Fruit fly (Drosophila melanogaster): ENCODE data around the gene CG5938.

CG5938 gene

DNA sequence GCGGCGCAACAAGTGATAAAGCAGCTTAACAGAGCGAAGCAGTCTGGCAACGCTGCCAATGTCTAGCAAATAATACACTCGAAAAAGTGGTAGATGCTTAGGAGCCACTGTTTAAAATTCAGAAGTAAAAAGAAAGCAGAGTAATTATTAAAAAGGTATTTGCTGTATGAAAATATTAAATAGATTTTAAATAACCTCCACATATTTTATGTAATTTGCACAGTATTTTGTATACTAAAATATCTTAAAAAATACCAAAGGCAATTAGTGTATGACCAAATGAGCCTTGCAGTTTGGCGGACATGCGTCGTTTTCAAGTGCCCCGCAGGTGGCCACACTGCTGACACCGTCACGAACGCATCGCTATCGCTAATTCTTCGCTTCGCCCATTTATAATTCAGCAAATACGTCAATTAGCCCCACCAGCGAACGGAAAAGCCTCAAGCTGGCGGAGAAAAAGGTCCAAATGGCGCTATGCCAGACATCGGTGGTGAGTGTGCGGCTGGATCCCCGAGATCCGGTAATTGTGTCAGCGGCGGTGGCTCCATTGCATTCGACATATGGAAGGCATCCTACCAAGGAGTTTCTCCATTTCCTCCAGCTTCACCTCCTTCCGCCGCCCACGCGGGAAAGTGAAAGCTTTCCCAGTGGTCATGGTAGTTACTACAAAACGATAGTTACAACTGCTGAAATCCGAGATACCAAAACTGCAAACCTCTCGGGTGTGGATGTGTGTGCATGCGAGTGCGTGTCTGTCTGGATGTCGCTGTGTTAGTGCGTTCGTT lies 21.3 kb upstream of the CG5938 start, which contains the start of gene pll (continued):
- TF ChIP-seq Smox (GFP tag; optimal IDR thresholded peaks at IDR 0.05) (peak; percentile 78), Eip93F (GFP tag; optimal IDR thresholded peaks at IDR 0.05) (peak; percentile 58), lz (GFP tag; optimal IDR thresholded peaks at IDR 0.05) (peak; percentile 80), CG34406 (GFP tag; optimal IDR thresholded peaks at IDR 0.05) (peak; percentile 69), Gug (GFP tag; IDR thresholded peaks at IDR 0.05) (peak; percentile 74), pdm3 (GFP tag; optimal IDR thresholded peaks at IDR 0.05) (no peak), eg (GFP tag; IDR thresholded peaks at IDR 0.05) (peak; percentile 96), ss (GFP tag; optimal IDR thresholded peaks at IDR 0.05) (no peak), CG15336 (GFP tag; IDR thresholded peaks at IDR 0.05) (peak; percentile 80), CG3032 (tag; optimal IDR thresholded peaks at IDR 0.05) (peak; percentile 80)

DNA sequence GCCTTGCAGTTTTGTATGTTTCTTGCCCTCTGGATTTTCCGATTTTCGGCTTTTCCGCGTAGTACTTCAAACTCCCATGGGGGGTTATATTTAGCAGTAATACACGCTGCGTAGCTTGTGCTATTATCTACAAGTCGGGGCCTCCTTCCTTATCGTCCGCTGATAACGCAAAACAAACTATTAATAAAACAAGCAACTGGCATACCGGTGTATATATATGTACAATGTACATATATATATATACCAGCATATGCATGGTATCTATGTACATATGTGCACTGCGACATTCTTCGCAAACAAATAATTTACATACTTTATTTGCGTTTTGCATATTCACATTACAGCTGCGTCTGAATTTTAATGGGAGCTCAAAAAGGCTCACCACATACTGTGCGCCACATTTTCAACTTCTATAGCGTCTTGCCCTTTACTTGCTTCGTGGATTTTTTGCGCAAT lies 20.6 kb upstream of the CG5938 start:
- TF ChIP-seq OdsH (GFP tag; optimal IDR thresholded peaks at IDR 0.05): no peak
- TF ChIP-seq ss (GFP tag; optimal IDR thresholded peaks at IDR 0.05): no peak
- no peak for TF ChIP-seq lz (GFP tag; optimal IDR thresholded peaks at IDR 0.05)
- TF ChIP-seq CG11762 (GFP tag; optimal IDR thresholded peaks at IDR 0.05; ENCODE audit: insufficient read depth): no peak
- TF ChIP-seq fkh (GFP tag; optimal IDR thresholded peaks at IDR 0.05): peak; percentile 47
- TF ChIP-seq Eip78C (GFP tag): peak; percentile 42
- no peak for TF ChIP-seq cyc (GFP tag; optimal IDR thresholded peaks at IDR 0.05)
- no peak for TF ChIP-seq CG9139 (GFP tag; optimal IDR thresholded peaks at IDR 0.05)
- no peak for TF ChIP-seq CG11294 (GFP tag; IDR thresholded peaks at IDR 0.05)
- TF ChIP-seq CG1621 (tag; optimal IDR thresholded peaks at IDR 0.05): no peak
- TF ChIP-seq acj6 (GFP tag; optimal IDR thresholded peaks at IDR 0.05): no peak
- no peak for TF ChIP-seq CG6854 (GFP tag; optimal IDR thresholded peaks at IDR 0.05)
- TF ChIP-seq Gug (GFP tag; IDR thresholded peaks at IDR 0.05): no peak

DNA sequence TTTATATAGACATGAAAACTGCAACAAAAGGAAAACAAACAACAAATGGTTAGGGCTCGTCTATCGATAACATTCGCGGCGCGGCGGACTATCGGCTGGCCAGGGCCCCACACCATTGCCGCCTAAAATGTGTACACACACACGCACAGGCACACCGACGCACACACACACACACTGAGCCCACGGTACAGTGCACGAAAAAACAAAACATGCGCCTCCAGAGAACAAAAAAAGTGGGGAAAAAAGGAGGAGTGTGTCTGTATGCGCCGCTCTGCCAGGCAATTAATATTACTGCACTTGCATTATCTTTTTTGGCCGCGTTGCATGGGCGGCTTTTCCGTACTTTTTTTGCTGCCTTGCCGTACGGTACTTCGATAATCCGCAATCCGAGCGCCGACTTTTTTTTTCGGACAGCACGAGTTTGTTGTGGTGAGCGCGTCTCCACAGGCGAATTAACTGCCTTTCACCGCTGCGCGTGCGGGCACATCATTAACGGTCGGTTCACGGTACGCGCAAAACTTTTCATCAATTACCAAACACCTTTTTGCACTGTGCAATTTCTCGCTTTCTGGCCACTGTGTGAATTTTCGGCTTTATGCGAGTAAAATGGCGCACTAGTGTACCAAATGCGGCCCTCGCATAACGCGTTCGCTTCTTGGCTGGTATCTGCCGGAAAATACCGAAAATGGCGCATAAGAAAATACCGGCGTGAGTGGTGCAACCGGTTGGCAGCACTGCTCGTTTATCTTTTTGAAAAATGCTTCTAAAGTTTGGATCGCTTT lies 11.0 kb upstream of the CG5938 start, which contains the start of gene woc:
Gene woc, minus strand, starts transcription at position 622 of the 782 bp plus-strand sequence.
- peak; percentile 4 for TF ChIP-seq Hr38 (GFP tag; optimal IDR thresholded peaks at IDR 0.05)
- TF ChIP-seq esn (GFP tag; optimal IDR thresholded peaks at IDR 0.05): peak; percentile 84
- peak; percentile 77 for TF ChIP-seq CG8319 (GFP tag; optimal IDR thresholded peaks at IDR 0.05)
- TF ChIP-seq CG6276 (GFP tag; optimal IDR thresholded peaks at IDR 0.05): peak; percentile 88
- TF ChIP-seq Ets21C (GFP tag; optimal IDR thresholded peaks at IDR 0.05): peak; percentile 27
- TF ChIP-seq CG32006 (GFP tag; optimal IDR thresholded peaks at IDR 0.05): peak; percentile 92
- peak; percentile 77 for TF ChIP-seq CG7368 (GFP tag; optimal IDR thresholded peaks at IDR 0.05)
- peak; percentile 60 for TF ChIP-seq Ets96B (tag; optimal IDR thresholded peaks at IDR 0.05)
- peak; percentile 50 for TF ChIP-seq CG6854 (GFP tag; optimal IDR thresholded peaks at IDR 0.05)
- TF ChIP-seq Sox102F (GFP tag; optimal IDR thresholded peaks at IDR 0.05): no peak
- peak; percentile 83 for TF ChIP-seq CG8119 (GFP tag; IDR thresholded peaks at IDR 0.05)
- TF ChIP-seq CG11294 (GFP tag; IDR thresholded peaks at IDR 0.05): peak; percentile 73
- TF ChIP-seq fd59A (GFP tag; optimal IDR thresholded peaks at IDR 0.05): peak; percentile 70
- peak; percentile 77 for TF ChIP-seq Gug (GFP tag; IDR thresholded peaks at IDR 0.05)
- no peak for TF ChIP-seq svp (GFP tag)
- peak; percentile 82 for TF ChIP-seq lz (GFP tag; optimal IDR thresholded peaks at IDR 0.05)
- peak; percentile 87 for TF ChIP-seq net (GFP tag; optimal IDR thresholded peaks at IDR 0.05)
- no peak for TF ChIP-seq Met (GFP tag; optimal IDR thresholded peaks at IDR 0.05)
- TF ChIP-seq OdsH (GFP tag; optimal IDR thresholded peaks at IDR 0.05): peak; percentile 55
- peak; percentile 84 for TF ChIP-seq acj6 (GFP tag; optimal IDR thresholded peaks at IDR 0.05)
- TF ChIP-seq Eip78C (GFP tag): peak; percentile 93
- TF ChIP-seq CG31627 (GFP tag; optimal IDR thresholded peaks at IDR 0.05): peak; percentile 83
- TF ChIP-seq CG15336 (GFP tag; IDR thresholded peaks at IDR 0.05): peak; percentile 79
- TF ChIP-seq CG3032 (tag; optimal IDR thresholded peaks at IDR 0.05): peak; percentile 63
- TF ChIP-seq fd85E (GFP tag; optimal IDR thresholded peaks at IDR 0.05): peak; percentile 42
- TF ChIP-seq Hr4 (GFP tag; optimal IDR thresholded peaks at IDR 0.05): peak; percentile 38
- peak; percentile 68 for TF ChIP-seq dsx (GFP tag; optimal IDR thresholded peaks at IDR 0.05; ENCODE audit: poor library complexity, severe bottlenecking)
- TF ChIP-seq CG1621 (tag; optimal IDR thresholded peaks at IDR 0.05): peak; percentile 86
- peak; percentile 87 for TF ChIP-seq Sox14 (GFP tag; optimal IDR thresholded peaks at IDR 0.05)
- peak; percentile 86 for TF ChIP-seq CG3919 (GFP tag; optimal IDR thresholded peaks at IDR 0.05)
- peak; percentile 65 for TF ChIP-seq CG11902 (GFP tag; optimal IDR thresholded peaks at IDR 0.05)
- TF ChIP-seq Eip75B (GFP tag; optimal IDR thresholded peaks at IDR 0.05): peak; percentile 69
- TF ChIP-seq CG11762 (GFP tag; optimal IDR thresholded peaks at IDR 0.05; ENCODE audit: insufficient read depth): peak; percentile 64
- TF ChIP-seq CG10631 (GFP tag; optimal IDR thresholded peaks at IDR 0.05): peak; percentile 57

Measured in whole organism, prepupa.